Fruit fly (Drosophila melanogaster): ENCODE data around the gene CG12540.

Gene CG12540

dm6 chrX:14493779-14494401 lies 2.0 kb upstream of the CG12540 start (continued):
- TF ChIP-seq hkb (optimal IDR thresholded peaks at IDR 0.05) (no peak), hkb (GFP tag; IDR thresholded peaks at IDR 0.05) (peak; percentile 74), onecut (GFP tag; IDR thresholded peaks at IDR 0.05) (peak; percentile 29; the same call in 1 of the 2 replicates), her (GFP tag; optimal IDR thresholded peaks at IDR 0.05) (no peak), CG1792 (GFP tag; optimal IDR thresholded peaks at IDR 0.05) (no peak), abd-A (tag; optimal IDR thresholded peaks at IDR 0.05) (no peak), BEAF-32 (GFP tag; optimal IDR thresholded peaks at IDR 0.05) (no peak), CG11085 (GFP tag; IDR thresholded peaks at IDR 0.05) (no peak), lola (GFP tag; optimal IDR thresholded peaks at IDR 0.05) (no peak), trem (tag; optimal IDR thresholded peaks at IDR 0.05) (peak; percentile 40), CG15601 (tag; optimal IDR thresholded peaks at IDR 0.05) (peak; percentile 70), sna (GFP tag; IDR thresholded peaks at IDR 0.05; ENCODE audit: partially characterized antibody) (no peak), zf30C (GFP tag; optimal IDR thresholded peaks at IDR 0.05) (no peak), CG17361 (GFP tag; IDR thresholded peaks at IDR 0.05) (peak; percentile 74), schlank (tag; optimal IDR thresholded peaks at IDR 0.05) (no peak), Med (GFP tag) (peak; percentile 74), CG9797 (GFP tag; optimal IDR thresholded peaks at IDR 0.05) (no peak), CG2199 (GFP tag; IDR thresholded peaks at IDR 0.05) (no peak), CG18262 (tag; optimal IDR thresholded peaks at IDR 0.05) (peak; percentile 76), chinmo (GFP tag; IDR thresholded peaks at IDR 0.05; ENCODE audit: partially characterized antibody) (no peak), CG9817 (tag; optimal IDR thresholded peaks at IDR 0.05) (peak; percentile 18), Sox102F (GFP tag; optimal IDR thresholded peaks at IDR 0.05) (peak; percentile 90), CG1603 (tag; optimal IDR thresholded peaks at IDR 0.05) (peak; percentile 65), vvl (GFP tag; IDR thresholded peaks at IDR 0.05) (peak; percentile 81), Gug (GFP tag; IDR thresholded peaks at IDR 0.05) (peak; percentile 25; the same call in 1 of the 4 replicates), pho (GFP tag; optimal IDR thresholded peaks at IDR 0.05) (no peak), Max (GFP tag; optimal IDR thresholded peaks at IDR 0.05) (no peak), bcd (GFP tag; optimal IDR thresholded peaks at IDR 0.05) (peak; percentile 14), E2f1 (GFP tag; IDR thresholded peaks at IDR 0.05) (peak; percentile 43), unpg (GFP tag; optimal IDR thresholded peaks at IDR 0.05) (peak; percentile 76), TFAM (GFP tag; optimal IDR thresholded peaks at IDR 0.05) (no peak), Elba2 (GFP tag; optimal IDR thresholded peaks at IDR 0.05) (no peak), br (optimal IDR thresholded peaks at IDR 0.05) (no peak), ind (GFP tag; optimal IDR thresholded peaks at IDR 0.05) (peak; percentile 38), CG8944 (GFP tag; optimal IDR thresholded peaks at IDR 0.05) (no peak), CG9727 (GFP tag; optimal IDR thresholded peaks at IDR 0.05) (peak; percentile 9), Ets97D (GFP tag; optimal IDR thresholded peaks at IDR 0.05) (no peak), CG2712 (tag; optimal IDR thresholded peaks at IDR 0.05) (peak; percentile 80), CG17568 (GFP tag; optimal IDR thresholded peaks at IDR 0.05) (peak; percentile 3), dati (GFP tag; IDR thresholded peaks at IDR 0.05) (peak; percentile 41; the same call in 1 of the 2 replicates), Rx (GFP tag; IDR thresholded peaks at IDR 0.05) (peak; percentile 40), zen2 (GFP tag; IDR thresholded peaks at IDR 0.05; ENCODE audit: partially characterized antibody) (no peak), CG16863 (GFP tag; optimal IDR thresholded peaks at IDR 0.05) (peak; percentile 37), sens-2 (GFP tag; IDR thresholded peaks at IDR 0.05) (peak; percentile 77; the same call in 1 of the 2 replicates), jing (GFP tag; optimal IDR thresholded peaks at IDR 0.05) (no peak), Sry-δ (GFP tag; optimal IDR thresholded peaks at IDR 0.05) (no peak), ac (GFP tag; optimal IDR thresholded peaks at IDR 0.05) (no peak), Pdp1 (GFP tag; optimal IDR thresholded peaks at IDR 0.05) (peak in 1 of 2 experiments; percentile 81), ewg (GFP tag; optimal IDR thresholded peaks at IDR 0.05) (peak; percentile 57), Six4 (GFP tag; optimal IDR thresholded peaks at IDR 0.05) (peak; percentile 22)

Measured in whole organism, embryonic.